Worm (Caenorhabditis elegans): Measurements from ENCODE around the gene sqv-7.

- TF ChIP-seq ceh-9 (tag; optimal IDR thresholded peaks at IDR 0.05) = no peak
- no peak for TF ChIP-seq ama-1 (optimal IDR thresholded peaks at IDR 0.05)
- no peak for TF ChIP-seq unc-42 (tag; optimal IDR thresholded peaks at IDR 0.05)
- TF ChIP-seq sox-2 (GFP tag; IDR thresholded peaks at IDR 0.05) = no peak
- TF ChIP-seq sox-4 (tag; optimal IDR thresholded peaks at IDR 0.05) = no peak
- no peak for TF ChIP-seq pqm-1 (tag; optimal IDR thresholded peaks at IDR 0.05)
- no peak for TF ChIP-seq hlh-30 (tag; optimal IDR thresholded peaks at IDR 0.05; ENCODE audit: insufficient read depth)
These were observed 42.0 kb downstream of the sqv-7 start, which contains the start of gene C15F1.5 for ce11 chrII:6970515-6970914.
